Worm (Caenorhabditis elegans) whole organism, young adult: ENCODE data around the gene math-45.

Source experiments
- Y53F4B.3 ChIP-seq: fragments of 200-800 bp; sonication (Bioruptor generic); IDR thresholded peaks from 2 replicates; pipeline ENCODE4 v1.3.6; 2022; ENCODE audit warnings: missing genetic modification reagents, missing genetic modification characterization, missing compliant biosample characterization
- Y56A3A.18 ChIP-seq: fragments of 200-800 bp; sonication (Bioruptor generic); IDR thresholded peaks from 2 replicates; pipeline ENCODE4 v1.3.6; 2022; ENCODE audit warnings: missing genetic modification reagents, missing genetic modification characterization, missing compliant biosample characterization
- hlh-26 ChIP-seq: fragments of 200-800 bp; sonication (Bioruptor generic); conservative IDR thresholded peaks from 2 replicates; pipeline ENCODE4 v1.3.6; 2022; ENCODE audit warnings: missing genetic modification reagents, missing genetic modification characterization, missing compliant biosample characterization
- hmg-20 ChIP-seq: fragments of 200-800 bp; sonication (Bioruptor generic); IDR thresholded peaks from 2 replicates; pipeline ENCODE4 v1.3.6; 2022; ENCODE audit warnings: missing genetic modification reagents, missing genetic modification characterization, missing compliant biosample characterization
- nfya-1 ChIP-seq: sonication (generic microtip); optimal IDR thresholded peaks from 2 replicates; lab custom pipeline; 2017; ENCODE audit warnings: antibody characterized with exemption, missing compliant biosample characterization, missing genetic modification characterization, borderline replicate concordance; ENCODE audit not compliant: insufficient read depth
- sea-2 ChIP-seq: fragments of 200-800 bp; sonication (Bioruptor generic); IDR thresholded peaks from 2 replicates; pipeline ENCODE4 v1.3.6; 2022; ENCODE audit warnings: missing genetic modification characterization, missing compliant biosample characterization

DNA sequence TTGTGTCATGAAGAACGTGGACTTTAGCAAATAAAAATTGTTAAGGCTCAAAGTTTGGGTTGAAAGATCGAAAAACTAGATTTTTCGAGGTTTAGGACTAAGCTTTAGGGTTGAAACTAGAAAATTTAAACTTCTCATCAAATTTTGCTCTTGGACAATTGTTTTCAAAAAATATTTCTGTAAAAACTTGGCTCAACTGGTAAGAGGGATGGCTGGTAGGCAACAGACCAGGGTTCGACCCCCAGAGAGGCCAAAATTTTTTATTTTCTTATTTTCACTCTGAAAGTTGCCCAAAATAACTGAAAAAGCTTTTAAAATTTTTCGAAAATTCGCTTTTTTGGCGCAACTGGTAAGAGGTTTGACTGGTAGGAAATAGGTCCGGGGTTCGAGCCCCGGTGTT lies 42.4 kb downstream of the math-45 start:
- no peak for TF ChIP-seq hmg-20 (GFP tag; lab: Robert Waterston, UW)
- no peak for TF ChIP-seq hlh-26 (GFP tag; lab: Robert Waterston, UW)
- no peak for TF ChIP-seq sea-2 (GFP tag; lab: Robert Waterston, UW)
- no peak for TF ChIP-seq Y53F4B.3
- TF ChIP-seq Y56A3A.18 (GFP tag; lab: Robert Waterston, UW), result no peak
- TF ChIP-seq nfya-1 (tag; lab: Kevin White, UChicago), result no peak
